1 fruit fly cellular context compared by ENCODE assay signal in the genomic region with DNA sequence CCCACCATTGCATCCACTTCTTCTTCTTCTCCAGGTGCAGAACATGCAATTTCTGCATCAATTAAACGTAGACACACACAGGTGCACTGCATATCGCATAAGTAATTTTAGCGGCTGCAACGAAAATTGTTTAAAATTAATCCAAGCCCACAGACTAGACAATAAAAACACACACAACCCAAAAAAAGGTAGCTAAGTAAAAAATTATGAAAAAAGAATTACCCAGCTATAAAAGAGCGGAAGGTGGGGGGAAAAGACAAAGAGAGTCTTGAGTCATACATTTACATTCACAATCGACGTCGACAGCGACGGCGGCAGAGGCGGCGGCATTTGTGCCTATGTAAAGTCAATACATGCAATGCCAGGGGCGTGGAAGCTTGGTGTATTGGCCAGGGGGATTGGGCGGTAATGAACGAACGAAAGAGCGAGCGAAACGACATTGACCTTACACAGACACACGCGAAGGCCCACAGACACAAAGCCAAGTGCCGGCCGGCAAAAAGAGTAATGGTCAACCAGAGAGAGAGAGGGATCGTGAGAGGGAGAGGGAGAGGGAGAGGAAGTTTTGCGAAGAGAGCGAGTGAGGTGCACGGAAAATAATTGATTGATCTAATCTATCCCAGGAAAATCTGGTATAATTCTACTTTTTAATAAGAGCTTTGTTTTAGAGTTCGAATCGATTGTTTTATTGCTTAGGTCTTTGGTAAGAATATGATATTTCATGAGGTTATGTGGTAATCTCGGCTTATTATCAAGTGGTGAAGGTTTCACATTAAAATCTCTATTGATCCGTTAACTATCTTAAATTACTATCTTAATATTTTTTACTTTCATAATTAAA.
TF ChIP-seq lines count a peak whose summit lies in the region.

No protein-coding gene starts in this region.

TF ChIP-seq in whole organism, prepupa, 60 proteins besides CTCF, POLR2A, EP300 and RAD21 (continued from another document):
- TF ChIP-seq CG7368 (GFP tag; optimal IDR thresholded peaks at IDR 0.05; lab: Kevin White, UChicago) (peak; percentile 65), CG11294 (GFP tag; IDR thresholded peaks at IDR 0.05; lab: Robert Waterston, UW) (0 out of 2 replicates have a peak, but pooled peaks have one; percentile 48), CG8119 (GFP tag; IDR thresholded peaks at IDR 0.05; lab: Robert Waterston, UW) (peak; percentile 85), CG31627 (GFP tag; optimal IDR thresholded peaks at IDR 0.05; lab: Kevin White, UChicago) (peak; percentile 83), fd85E (GFP tag; optimal IDR thresholded peaks at IDR 0.05; lab: Kevin White, UChicago) (peak; percentile 23), eg (GFP tag; IDR thresholded peaks at IDR 0.05; lab: Robert Waterston, UW) (peak; percentile 44; the same call in 2 of the 3 replicates), CG11902 (GFP tag; optimal IDR thresholded peaks at IDR 0.05; lab: Kevin White, UChicago) (peak; percentile 42), Eip75B (GFP tag; optimal IDR thresholded peaks at IDR 0.05; lab: Kevin White, UChicago) (peak; percentile 62), esn (GFP tag; optimal IDR thresholded peaks at IDR 0.05; lab: Kevin White, UChicago) (peak; percentile 91), Hr39 (GFP tag; optimal IDR thresholded peaks at IDR 0.05; lab: Kevin White, UChicago) (peak; percentile 66), spab (GFP tag; optimal IDR thresholded peaks at IDR 0.05; lab: Kevin White, UChicago) (peak; percentile 67), cyc (GFP tag; optimal IDR thresholded peaks at IDR 0.05; lab: Kevin White, UChicago) (peak; percentile 75)
